Worm (Caenorhabditis elegans) whole organism, L3 larva: Measurements from ENCODE around the gene K11H12.8.

Experiments
- ZK546.5 ChIP-seq: sonication (generic microtip); optimal IDR thresholded peaks from 2 replicates; lab custom pipeline; 2017; ENCODE audit warnings: missing biosample characterization, missing genetic modification characterization
- aly-2 ChIP-seq: fragments of 150-350 bp; optimal IDR thresholded peaks from 2 replicates; lab custom pipeline; 2014; ENCODE audit warnings: missing biosample characterization, missing genetic modification characterization
- fos-1 ChIP-seq: fragments of 150-350 bp; optimal IDR thresholded peaks from 2 replicates; lab custom pipeline; 2014; ENCODE audit warnings: missing biosample characterization, missing genetic modification characterization
- nhr-237 ChIP-seq: fragments of 150-350 bp; optimal IDR thresholded peaks from 2 replicates; lab custom pipeline; 2014; ENCODE audit warnings: missing biosample characterization, missing genetic modification characterization
- nhr-76 ChIP-seq: fragments of 150-350 bp; sonication (generic microtip); optimal IDR thresholded peaks from 5 replicates; lab custom pipeline; 2014; ENCODE audit warnings: missing biosample characterization, missing genetic modification characterization
- nhr-77 ChIP-seq: fragments of 150-350 bp; optimal IDR thresholded peaks from 2 replicates; lab custom pipeline; 2014; ENCODE audit warnings: missing biosample characterization, missing genetic modification characterization
- skn-1 ChIP-seq: fragments of 150-350 bp; optimal IDR thresholded peaks from 2 replicates; lab custom pipeline; 2014; ENCODE audit warnings: missing biosample characterization, missing genetic modification characterization
- snpc-4 ChIP-seq: fragments of 150-350 bp; optimal IDR thresholded peaks from 2 replicates; lab custom pipeline; 2014; ENCODE audit warnings: missing biosample characterization, missing genetic modification characterization
- zag-1 ChIP-seq: fragments of 150-350 bp; optimal IDR thresholded peaks from 2 replicates; lab custom pipeline; 2014; ENCODE audit warnings: missing biosample characterization, missing genetic modification characterization
- ztf-11 ChIP-seq: fragments of 150-350 bp; optimal IDR thresholded peaks from 2 replicates; lab custom pipeline; 2014; ENCODE audit warnings: missing biosample characterization, missing genetic modification characterization

DNA sequence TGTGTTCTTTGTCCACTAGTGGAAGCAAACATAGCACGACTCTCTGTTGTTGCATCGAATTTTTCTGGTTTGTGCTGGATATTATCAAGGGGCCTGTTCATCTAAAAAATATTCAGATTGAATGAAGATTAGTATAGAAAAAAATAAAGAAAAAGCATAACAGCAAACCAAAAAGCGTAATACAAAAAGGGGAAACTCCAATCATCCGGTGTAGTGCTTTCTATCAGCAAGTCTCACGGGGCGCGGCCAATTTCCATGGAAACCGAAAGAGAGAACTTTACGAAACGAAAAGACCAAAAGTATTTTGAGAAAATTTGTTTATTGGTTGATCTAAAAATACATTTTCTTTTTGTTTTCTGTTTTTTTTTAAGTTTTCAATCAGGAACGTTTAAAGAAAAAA is 43.1 kb downstream of the K11H12.8 start, which contains the start of gene Y55F3C.17:
- TF ChIP-seq snpc-4 (no peak), fos-1 (tag; lab: Kevin White, UChicago) (no peak), ztf-11 (tag; lab: Kevin White, UChicago) (no peak), nhr-77 (no peak), skn-1 (no peak), nhr-76 (no peak), zag-1 (tag; lab: Kevin White, UChicago) (no peak), ZK546.5 (tag; lab: Kevin White, UChicago) (no peak), aly-2 (tag; lab: Kevin White, UChicago) (no peak), nhr-237 (tag; lab: Kevin White, UChicago) (no peak)
